Worm (Caenorhabditis elegans) whole organism, late embryonic: ENCODE results near the gene Y73C8C.8.

Experiments used
- C08G9.2 ChIP-seq: sonication (generic microtip); optimal IDR thresholded peaks from 2 replicates; lab custom pipeline; 2016; ENCODE audit warnings: mild to moderate bottlenecking, missing genetic modification characterization, moderate library complexity, missing compliant biosample characterization
- K02D7.2 ChIP-seq: sonication (generic microtip); optimal IDR thresholded peaks from 2 replicates; lab custom pipeline; 2017; ENCODE audit warnings: mild to moderate bottlenecking, missing genetic modification characterization, missing compliant biosample characterization
- ahr-1 ChIP-seq: sonication (generic microtip); optimal IDR thresholded peaks from 2 replicates; lab custom pipeline; 2016; ENCODE audit warnings: missing genetic modification characterization, missing compliant biosample characterization
- ama-1 ChIP-seq: fragments of 150-350 bp; optimal IDR thresholded peaks from 2 replicates; lab custom pipeline; 2014
- ceh-14 ChIP-seq: sonication (generic microtip); optimal IDR thresholded peaks from 2 replicates; lab custom pipeline; 2016; ENCODE audit warnings: missing genotype, missing genetic modification characterization, missing compliant biosample characterization
- ceh-18 ChIP-seq: sonication (generic microtip); optimal IDR thresholded peaks from 2 replicates; lab custom pipeline; 2016; ENCODE audit warnings: missing genetic modification characterization, missing compliant biosample characterization
- ceh-30 ChIP-seq: fragments of 150-350 bp; optimal IDR thresholded peaks from 2 replicates; lab custom pipeline; 2014; ENCODE audit warnings: missing biosample characterization, missing genetic modification characterization
- ceh-31 ChIP-seq: sonication (generic microtip); optimal IDR thresholded peaks from 2 replicates; lab custom pipeline; 2016; ENCODE audit warnings: missing genetic modification characterization, missing compliant biosample characterization
- ceh-34 ChIP-seq: sonication (generic microtip); optimal IDR thresholded peaks from 2 replicates; lab custom pipeline; 2016; ENCODE audit warnings: mild to moderate bottlenecking, missing genetic modification characterization, missing compliant biosample characterization
- ceh-48 ChIP-seq: sonication (generic microtip); optimal IDR thresholded peaks from 2 replicates; lab custom pipeline; 2016; ENCODE audit warnings: missing genetic modification characterization, inconsistent platforms, missing compliant biosample characterization
- ceh-6 ChIP-seq: fragments of 200-800 bp; sonication (Bioruptor generic); optimal IDR thresholded peaks from 2 replicates; lab custom pipeline; 2018; ENCODE audit warnings: mild to moderate bottlenecking, missing genetic modification characterization, missing compliant biosample characterization
- ceh-9 ChIP-seq: sonication (generic microtip); optimal IDR thresholded peaks from 2 replicates; lab custom pipeline; 2016; ENCODE audit warnings: mild to moderate bottlenecking, missing genetic modification characterization, inconsistent platforms, missing compliant biosample characterization
- dmd-4 ChIP-seq: sonication (generic microtip); optimal IDR thresholded peaks from 2 replicates; lab custom pipeline; 2016; ENCODE audit warnings: borderline replicate concordance, missing genetic modification characterization, missing compliant biosample characterization
- elt-2 ChIP-seq: sonication (generic microtip); optimal IDR thresholded peaks from 2 replicates; lab custom pipeline; 2016; ENCODE audit warnings: missing genetic modification reagents, missing genetic modification characterization, missing compliant biosample characterization
- elt-4 ChIP-seq: sonication (generic microtip); optimal IDR thresholded peaks from 2 replicates; lab custom pipeline; 2016; ENCODE audit warnings: missing genetic modification characterization, missing compliant biosample characterization
- fax-1 ChIP-seq: sonication (generic microtip); optimal IDR thresholded peaks from 2 replicates; lab custom pipeline; 2016; ENCODE audit warnings: missing genotype, missing genetic modification characterization, missing compliant biosample characterization
- fkh-10 ChIP-seq: fragments of 150-350 bp; optimal IDR thresholded peaks from 2 replicates; lab custom pipeline; 2014; ENCODE audit warnings: missing biosample characterization, missing genetic modification reagents, missing genetic modification characterization
- gmeb-2 ChIP-seq: sonication (generic microtip); optimal IDR thresholded peaks from 2 replicates; lab custom pipeline; 2016; ENCODE audit warnings: missing genetic modification characterization, inconsistent platforms, missing compliant biosample characterization
- hlh-15 ChIP-seq: sonication (generic microtip); optimal IDR thresholded peaks from 2 replicates; lab custom pipeline; 2016; ENCODE audit warnings: missing genetic modification characterization, missing compliant biosample characterization
- lim-6 ChIP-seq: sonication (generic microtip); optimal IDR thresholded peaks from 2 replicates; lab custom pipeline; 2016; ENCODE audit warnings: missing genetic modification characterization, missing compliant biosample characterization
- madf-2 ChIP-seq: sonication (generic microtip); optimal IDR thresholded peaks from 2 replicates; lab custom pipeline; 2017; ENCODE audit warnings: missing genetic modification characterization, missing compliant biosample characterization
- mec-3 ChIP-seq: sonication (generic microtip); optimal IDR thresholded peaks from 2 replicates; lab custom pipeline; 2016; ENCODE audit warnings: borderline replicate concordance, missing genetic modification characterization, missing compliant biosample characterization
- nhr-11 ChIP-seq: fragments of 150-350 bp; optimal IDR thresholded peaks from 2 replicates; lab custom pipeline; 2014; ENCODE audit warnings: missing biosample characterization, missing genetic modification characterization
- pha-2 ChIP-seq: sonication (generic microtip); optimal IDR thresholded peaks from 2 replicates; lab custom pipeline; 2017; ENCODE audit warnings: mild to moderate bottlenecking, missing genetic modification characterization, missing compliant biosample characterization
- pha-4 ChIP-seq: fragments of 150-350 bp; optimal IDR thresholded peaks from 2 replicates; lab custom pipeline; 2018; ENCODE audit warnings: missing biosample characterization, missing genetic modification reagents, missing genetic modification characterization
- pros-1 ChIP-seq: fragments of 150-350 bp; optimal IDR thresholded peaks from 2 replicates; lab custom pipeline; 2014; ENCODE audit warnings: missing biosample characterization, missing genetic modification reagents, missing genetic modification characterization
- sdc-2 ChIP-seq: sonication (generic microtip); optimal IDR thresholded peaks from 2 replicates; lab custom pipeline; 2016; ENCODE audit warnings: missing genotype, missing genetic modification characterization, missing compliant biosample characterization
- sox-2 ChIP-seq: fragments of 200-800 bp; sonication (Bioruptor generic); IDR thresholded peaks from 2 replicates; pipeline ENCODE4 v1.3.6; 2022; ENCODE audit warnings: missing genetic modification reagents, missing genetic modification characterization, missing compliant biosample characterization
- sox-4 ChIP-seq: sonication (generic microtip); optimal IDR thresholded peaks from 2 replicates; lab custom pipeline; 2017; ENCODE audit warnings: mild to moderate bottlenecking, missing genetic modification characterization, inconsistent platforms, missing compliant biosample characterization
- syd-9 ChIP-seq: sonication (generic microtip); optimal IDR thresholded peaks from 2 replicates; lab custom pipeline; 2016; ENCODE audit warnings: mild to moderate bottlenecking, missing genetic modification characterization, moderate library complexity, missing compliant biosample characterization
- tbx-7 ChIP-seq: sonication (generic microtip); optimal IDR thresholded peaks from 2 replicates; lab custom pipeline; 2016; ENCODE audit warnings: missing genotype, missing genetic modification characterization, missing compliant biosample characterization
- unc-42 ChIP-seq: sonication (generic microtip); optimal IDR thresholded peaks from 2 replicates; lab custom pipeline; 2016; ENCODE audit warnings: missing genotype, missing genetic modification characterization, missing compliant biosample characterization
- unc-55 ChIP-seq: sonication (generic microtip); optimal IDR thresholded peaks from 2 replicates; lab custom pipeline; 2017; ENCODE audit warnings: missing biosample characterization, missing genetic modification reagents, missing genetic modification characterization
- zip-5 ChIP-seq: sonication (generic microtip); optimal IDR thresholded peaks from 2 replicates; lab custom pipeline; 2016; ENCODE audit warnings: missing genetic modification characterization, missing compliant biosample characterization

The Y73C8C.8 gene

DNA sequence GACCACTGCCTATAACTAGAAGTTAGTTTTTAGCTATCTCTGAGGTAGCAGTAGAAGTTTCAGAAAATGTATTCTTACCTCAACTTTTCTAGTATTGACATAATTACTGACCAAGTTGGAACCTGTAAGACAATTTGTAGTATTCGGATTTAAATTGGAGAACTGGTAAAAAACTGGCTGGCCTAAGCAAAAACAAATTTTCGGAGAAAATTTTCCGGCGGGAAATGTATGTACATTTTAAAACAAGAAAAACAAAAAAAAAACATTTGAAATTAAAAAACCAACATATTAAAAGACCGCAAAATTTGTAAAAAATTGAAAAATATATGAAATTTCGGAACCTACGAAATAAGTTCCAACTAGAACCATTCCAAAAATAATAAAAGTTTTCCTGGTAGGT lies 33.3 kb upstream of the Y73C8C.8 start, which contains the start of gene srab-11:
Gene srab-11, minus strand, starts transcription at position 101 of the 400 bp plus-strand sequence.
- TF ChIP-seq ceh-9 (no peak), dmd-4 (tag; lab: Kevin White, UChicago) (no peak), ceh-31 (tag; lab: Kevin White, UChicago) (no peak), C08G9.2 (no peak)

DNA sequence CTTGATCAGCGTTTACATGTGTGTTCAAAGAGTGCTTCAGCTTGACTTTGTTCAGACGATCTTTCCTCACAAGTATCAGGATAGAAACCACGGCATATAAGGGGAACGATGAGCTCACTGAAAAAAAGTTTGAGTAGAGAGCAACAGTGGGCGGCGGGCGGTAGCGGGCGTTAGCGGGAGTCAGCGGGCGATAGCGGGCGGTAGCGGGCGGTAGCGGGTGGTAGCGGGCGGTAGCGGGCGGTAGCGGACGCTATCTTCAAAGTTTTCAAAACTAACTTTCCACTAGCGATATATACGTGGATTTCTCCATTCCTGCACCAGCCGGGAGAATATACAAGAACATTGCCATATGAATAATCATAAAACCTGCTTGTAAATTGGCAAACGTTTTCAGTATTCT lies 31.6 kb upstream of the Y73C8C.8 start:
- TF ChIP-seq fax-1 (tag; lab: Kevin White, UChicago) = no peak
- no peak for TF ChIP-seq ceh-48
- TF ChIP-seq ceh-18 (tag; lab: Kevin White, UChicago) = no peak

DNA sequence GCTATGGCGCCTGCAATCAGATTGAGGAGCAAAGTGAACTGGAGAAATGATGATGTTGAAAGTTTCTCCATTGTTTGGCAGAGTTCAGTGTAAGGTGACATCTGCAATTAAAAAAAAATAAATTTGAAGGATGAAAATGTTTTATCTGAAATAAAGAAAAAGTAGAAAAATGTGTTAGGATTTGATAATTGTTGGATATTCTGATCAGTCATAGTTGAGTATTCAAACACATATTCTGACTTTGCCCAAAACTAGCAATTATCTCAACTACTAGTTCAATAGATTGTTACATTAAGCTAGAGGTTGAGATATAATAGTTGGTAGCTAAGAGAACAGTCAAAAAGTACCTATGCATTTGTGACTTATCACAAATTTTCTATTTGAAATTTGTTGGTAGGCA lies 30.8 kb upstream of the Y73C8C.8 start, which contains the start of gene srab-10:
Gene srab-10, minus strand, starts transcription at position 101 of the 400 bp plus-strand sequence.
- TF ChIP-seq nhr-11 (tag; lab: Kevin White, UChicago) = no peak
- TF ChIP-seq ama-1 (lab: Kevin White, UChicago) = no peak
- TF ChIP-seq elt-2 (tag; lab: Kevin White, UChicago) = no peak

DNA sequence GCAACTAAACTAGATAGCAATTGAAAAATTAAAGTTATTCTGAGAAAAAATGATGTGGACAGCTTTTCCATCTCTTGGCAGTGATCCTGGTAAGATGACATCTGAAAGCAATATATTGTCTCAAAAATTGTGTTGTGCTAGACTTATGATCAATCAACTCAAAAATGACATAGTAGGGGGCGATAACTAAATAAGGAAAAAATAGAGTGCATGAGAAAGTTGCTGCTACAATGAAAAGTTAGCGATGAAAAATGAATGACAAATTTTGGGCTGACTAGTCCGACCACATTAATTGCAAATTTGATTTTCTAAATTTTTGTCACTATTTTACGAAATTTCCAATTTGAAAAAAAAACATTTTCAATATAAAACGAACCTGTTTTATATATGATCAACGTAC lies 27.5 kb upstream of the Y73C8C.8 start, which contains the start of gene srab-9:
Gene srab-9, minus strand, starts transcription at position 101 of the 400 bp plus-strand sequence.
- TF ChIP-seq elt-4 (no peak), sox-2 (GFP tag; lab: Robert Waterston, UW) (no peak)
- TF ChIP-seq, all 69 proteins: peak for 0

DNA sequence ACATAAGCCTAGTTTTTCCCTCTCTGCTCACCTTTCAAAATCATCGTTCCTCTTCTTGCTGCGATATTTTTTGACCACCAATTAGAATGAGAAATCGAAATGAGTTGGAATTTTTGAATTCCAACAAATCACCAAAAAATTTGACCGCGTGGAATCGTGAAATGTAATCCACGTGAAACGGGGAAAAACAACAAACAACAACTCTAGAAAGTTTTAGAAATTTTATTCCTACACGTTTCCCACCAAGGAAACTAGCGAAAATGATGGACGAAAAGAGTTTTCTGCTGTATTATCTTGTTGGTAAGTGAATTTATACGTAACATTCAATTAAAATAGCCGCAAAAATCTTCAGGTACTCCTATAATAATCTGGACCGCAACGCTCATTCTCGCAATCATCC lies 24.8 kb upstream of the Y73C8C.8 start, which contains the start of the genes irld-3 and F02C9.1:
Gene irld-3, minus strand, starts transcription at position 101 of the 400 bp plus-strand sequence.
Gene F02C9.1, plus strand, starts transcription at position 216 of the 400 bp plus-strand sequence.
- TF ChIP-seq ceh-34 (tag; lab: Kevin White, UChicago) (no peak), ceh-14 (tag; lab: Kevin White, UChicago) (no peak), tbx-7 (tag; lab: Kevin White, UChicago) (no peak), ceh-6 (GFP tag; lab: Kevin White, UChicago) (no peak), unc-55 (GFP tag; lab: Kevin White, UChicago) (no peak), elt-2 (tag; lab: Kevin White, UChicago) (no peak), ahr-1 (tag; lab: Kevin White, UChicago) (no peak), mec-3 (tag; lab: Kevin White, UChicago) (no peak), sdc-2 (tag; lab: Kevin White, UChicago) (no peak), madf-2 (tag; lab: Kevin White, UChicago) (no peak), gmeb-2 (tag; lab: Kevin White, UChicago) (no peak), pros-1 (no peak)

DNA sequence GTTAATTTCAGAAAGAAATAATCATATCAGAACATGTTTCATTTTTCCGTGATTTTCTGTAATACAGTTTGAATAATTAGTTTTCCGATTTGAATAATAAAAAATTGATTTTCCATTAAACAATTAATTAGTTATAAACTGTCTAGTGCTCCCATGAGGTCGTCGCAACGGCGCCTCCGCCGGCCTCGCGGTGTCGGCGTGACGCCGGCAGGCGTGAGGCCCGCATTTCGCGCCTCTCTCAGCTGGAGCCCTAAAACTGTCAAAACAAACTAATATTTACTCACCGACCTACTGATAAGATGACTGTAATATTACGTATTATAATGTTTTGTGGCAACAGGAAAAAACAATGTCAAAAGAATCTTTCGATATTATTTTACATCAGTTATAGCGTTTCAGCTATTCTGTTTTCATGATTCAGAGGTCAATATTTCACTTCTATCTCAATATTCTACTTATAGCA lies 19.7 kb upstream of the Y73C8C.8 start, which contains the start of gene F02C9.2:
Gene F02C9.2, plus strand, starts transcription at position 413 of the 463 bp plus-strand sequence.
- no peak for TF ChIP-seq pha-4
- no peak for TF ChIP-seq zip-5 (tag; lab: Kevin White, UChicago)
- TF ChIP-seq fkh-10 (GFP tag; lab: Kevin White, UChicago) = no peak
- no peak for TF ChIP-seq ceh-14 (tag; lab: Kevin White, UChicago)
- no peak for TF ChIP-seq sox-4 (tag; lab: Kevin White, UChicago)
- no peak for TF ChIP-seq nhr-11 (tag; lab: Kevin White, UChicago)
- no peak for TF ChIP-seq unc-42 (tag; lab: Kevin White, UChicago)
- no peak for TF ChIP-seq ceh-30 (tag; lab: Kevin White, UChicago)
- no peak for TF ChIP-seq hlh-15 (tag; lab: Kevin White, UChicago)
- TF ChIP-seq syd-9 (tag; lab: Kevin White, UChicago) = no peak
- no peak for TF ChIP-seq ahr-1 (tag; lab: Kevin White, UChicago)
- TF ChIP-seq gmeb-2 (tag; lab: Kevin White, UChicago) = no peak
- no peak for TF ChIP-seq ceh-34 (tag; lab: Kevin White, UChicago)
- no peak for TF ChIP-seq K02D7.2 (tag; lab: Kevin White, UChicago)
- no peak for TF ChIP-seq pha-2
- no peak for TF ChIP-seq lim-6 (tag; lab: Kevin White, UChicago)
- TF ChIP-seq, all 69 proteins: peak for 0
